Worm (Caenorhabditis elegans) whole organism, L4 larva: ENCODE measurements around the gene F35C11.4.

Experiments used
- F44E2.7 ChIP-seq: fragments of 200-800 bp; sonication (Bioruptor generic); IDR thresholded peaks from 2 replicates; pipeline ENCODE4 v2.1.2; 2022; ENCODE audit warnings: missing genetic modification characterization, missing compliant biosample characterization
- T20F7.1 ChIP-seq: fragments of 200-800 bp; sonication (Bioruptor generic); optimal IDR thresholded peaks from 2 replicates; lab custom pipeline; 2018; ENCODE audit warnings: mild to moderate bottlenecking, missing genetic modification characterization, missing compliant biosample characterization
- Y75B8A.6 ChIP-seq: fragments of 200-800 bp; sonication (Bioruptor generic); IDR thresholded peaks from 2 replicates; pipeline ENCODE4 v1.3.6; 2022; ENCODE audit warnings: missing genetic modification reagents, missing genetic modification characterization, missing compliant biosample characterization
- ZK337.2 ChIP-seq: fragments of 200-800 bp; sonication (Bioruptor generic); IDR thresholded peaks from 2 replicates; pipeline ENCODE4 v1.3.6; 2022; ENCODE audit warnings: missing genetic modification reagents, missing genetic modification characterization, missing compliant biosample characterization
- arid-1 ChIP-seq: fragments of 200-800 bp; sonication (Bioruptor generic); conservative IDR thresholded peaks from 2 replicates; pipeline ENCODE4 v1.3.6; 2022; ENCODE audit warnings: missing genetic modification reagents, missing genetic modification characterization, missing compliant biosample characterization
- ceh-28 ChIP-seq: fragments of 150-350 bp; optimal IDR thresholded peaks from 2 replicates; lab custom pipeline; 2014; ENCODE audit warnings: missing biosample characterization, missing genetic modification reagents, missing genetic modification characterization
- ceh-62 ChIP-seq: sonication (generic microtip); optimal IDR thresholded peaks from 2 replicates; lab custom pipeline; 2017; ENCODE audit warnings: missing biosample characterization, missing genetic modification characterization
- cey-2 ChIP-seq: sonication (generic microtip); optimal IDR thresholded peaks from 3 replicates; lab custom pipeline; 2017; ENCODE audit warnings: missing genetic modification characterization, mild to moderate bottlenecking, missing compliant biosample characterization, antibody characterized with exemption, borderline replicate concordance; ENCODE audit not compliant: insufficient read depth
- ctbp-1 ChIP-seq: fragments of 200-800 bp; sonication (Bioruptor generic); IDR thresholded peaks from 2 replicates; pipeline ENCODE4 v1.3.6; 2022; ENCODE audit warnings: missing genetic modification reagents, missing genetic modification characterization, missing compliant biosample characterization
- daf-16 ChIP-seq, 3 experiments: sonication (generic microtip); optimal IDR thresholded peaks; 2 replicates each; lab custom pipeline; 2016 to 2017; ENCODE audit warnings: missing genetic modification characterization in 3 of 3, missing genetic modification reagents in 3 of 3, mild to moderate bottlenecking in 2 of 3, missing compliant biosample characterization in 2 of 3, missing biosample characterization in 1 of 3, moderate library complexity in 1 of 3
- dpl-1 ChIP-seq: fragments of 150-350 bp; optimal IDR thresholded peaks from 2 replicates; lab custom pipeline; 2014; ENCODE audit warnings: missing biosample characterization, missing genetic modification reagents, missing genetic modification characterization
- hlh-30 ChIP-seq: sonication (generic microtip); optimal IDR thresholded peaks from 2 replicates; lab custom pipeline; 2017; ENCODE audit warnings: antibody characterized with exemption, mild to moderate bottlenecking, missing genetic modification characterization, missing compliant biosample characterization; ENCODE audit not compliant: insufficient read depth
- lin-38 ChIP-seq: fragments of 200-800 bp; sonication (Bioruptor generic); IDR thresholded peaks from 2 replicates; pipeline ENCODE4 v1.3.6; 2022; ENCODE audit warnings: missing genetic modification reagents, missing genetic modification characterization, missing compliant biosample characterization
- lin-39 ChIP-seq: fragments of 150-350 bp; optimal IDR thresholded peaks from 2 replicates; lab custom pipeline; 2014; ENCODE audit warnings: missing biosample characterization, missing genetic modification reagents, missing genetic modification characterization
- madf-9 ChIP-seq: fragments of 200-800 bp; sonication (Bioruptor generic); conservative IDR thresholded peaks from 2 replicates; pipeline ENCODE4 v1.3.6; 2022; ENCODE audit warnings: missing genetic modification reagents, missing genetic modification characterization, missing compliant biosample characterization
- nhr-102 ChIP-seq: sonication (generic microtip); optimal IDR thresholded peaks from 2 replicates; lab custom pipeline; 2016; ENCODE audit warnings: mild to moderate bottlenecking, missing genetic modification characterization, moderate library complexity, missing compliant biosample characterization
- nhr-28 ChIP-seq: fragments of 150-350 bp; optimal IDR thresholded peaks from 2 replicates; lab custom pipeline; 2014; ENCODE audit warnings: missing biosample characterization, missing genetic modification characterization
- nhr-42 ChIP-seq: fragments of 200-800 bp; sonication (Bioruptor generic); IDR thresholded peaks from 2 replicates; pipeline ENCODE4 v1.3.6; 2022; ENCODE audit warnings: missing genetic modification characterization, missing compliant biosample characterization
- nhr-48 ChIP-seq: sonication (generic microtip); optimal IDR thresholded peaks from 2 replicates; lab custom pipeline; 2016; ENCODE audit warnings: mild to moderate bottlenecking, missing genetic modification characterization, missing compliant biosample characterization
- nhr-77 ChIP-seq: fragments of 150-350 bp; optimal IDR thresholded peaks from 2 replicates; lab custom pipeline; 2014; ENCODE audit warnings: missing biosample characterization, missing genetic modification characterization
- pha-4 ChIP-seq, 2 experiments: fragments of 150-350 bp in 1 of 2; fragments of 200-800 bp in 1 of 2; sonication (Bioruptor generic) in 1 of 2; IDR thresholded peaks in 1 of 2; optimal IDR thresholded peaks in 1 of 2; 2 replicates each; pipeline versions ENCODE4 v1.3.6 to Lab custom; 2014 to 2022; ENCODE audit warnings: missing genetic modification characterization in 2 of 2, missing genetic modification reagents in 2 of 2, missing biosample characterization in 1 of 2, missing compliant biosample characterization in 1 of 2
- php-3 ChIP-seq: fragments of 200-800 bp; sonication (Bioruptor generic); IDR thresholded peaks from 2 replicates; pipeline ENCODE4 v1.3.6; 2022; ENCODE audit warnings: missing genetic modification reagents, missing genetic modification characterization, missing compliant biosample characterization
- pqm-1 ChIP-seq: sonication (generic microtip); optimal IDR thresholded peaks from 2 replicates; lab custom pipeline; 2017; ENCODE audit warnings: missing biosample characterization, missing genetic modification characterization
- saeg-2 ChIP-seq: fragments of 200-800 bp; sonication (Bioruptor generic); IDR thresholded peaks from 2 replicates; pipeline ENCODE4 v1.3.6; 2022; ENCODE audit warnings: missing genetic modification reagents, missing genetic modification characterization, missing compliant biosample characterization
- snpc-4 ChIP-seq: fragments of 150-350 bp; optimal IDR thresholded peaks from 2 replicates; lab custom pipeline; 2014; ENCODE audit warnings: missing biosample characterization, missing genetic modification characterization
- spr-1 ChIP-seq: sonication (generic microtip); optimal IDR thresholded peaks from 2 replicates; lab custom pipeline; 2016; ENCODE audit warnings: mild to moderate bottlenecking, missing genetic modification characterization, missing compliant biosample characterization
- unc-130 ChIP-seq: sonication (generic microtip); optimal IDR thresholded peaks from 2 replicates; lab custom pipeline; 2016; ENCODE audit warnings: missing genetic modification reagents, missing genetic modification characterization, missing compliant biosample characterization
- unc-39 ChIP-seq: sonication (generic microtip); optimal IDR thresholded peaks from 2 replicates; lab custom pipeline; 2017; ENCODE audit warnings: missing biosample characterization, missing genetic modification characterization
- unc-62 ChIP-seq, 3 experiments: fragments of 150-350 bp in 1 of 3; sonication (generic microtip); optimal IDR thresholded peaks in 2 of 3; peaks in 1 of 3; 1 replicate in 1 of 3; 2 replicates in 2 of 3; lab custom pipeline; 2014 to 2017; ENCODE audit warnings: missing biosample characterization in 3 of 3, missing genetic modification characterization in 3 of 3, missing genetic modification reagents in 3 of 3, missing genotype in 1 of 3
- zag-1 ChIP-seq: fragments of 150-350 bp; optimal IDR thresholded peaks from 2 replicates; lab custom pipeline; 2014; ENCODE audit warnings: missing biosample characterization, missing genetic modification characterization
- ztf-11 ChIP-seq: fragments of 150-350 bp; optimal IDR thresholded peaks from 2 replicates; lab custom pipeline; 2014; ENCODE audit warnings: missing biosample characterization, missing genetic modification characterization

Gene F35C11.4

DNA sequence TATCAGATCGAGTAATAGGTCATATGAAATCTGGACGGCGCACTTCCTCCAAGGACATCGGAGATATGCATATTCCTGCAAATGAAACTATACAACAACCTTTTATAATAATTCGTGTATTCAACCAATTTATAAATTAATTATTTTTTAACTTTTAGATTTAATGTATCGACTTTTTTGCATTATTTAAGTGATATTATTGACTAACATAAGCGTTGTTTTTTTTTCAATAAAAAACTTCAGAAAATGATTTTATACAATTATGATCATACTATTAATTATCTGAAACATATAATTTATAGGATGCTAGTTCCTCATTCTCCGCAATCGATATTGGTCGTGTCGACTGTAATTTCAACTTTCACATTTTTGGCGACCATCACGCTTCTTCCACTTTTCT is 44.8 kb upstream of the F35C11.4 start, which contains the start of gene col-76:
Gene col-76 (plus strand): TSS at position 301 of the 400 bp plus-strand sequence.
- no peak for TF ChIP-seq ceh-28 (tag; lab: Kevin White, UChicago)
- no peak for TF ChIP-seq nhr-42 (GFP tag; lab: Robert Waterston, UW)
- no peak for TF ChIP-seq T20F7.1 (GFP tag; lab: Kevin White, UChicago)
- no peak for TF ChIP-seq zag-1 (tag; lab: Kevin White, UChicago)
- TF ChIP-seq cey-2 (tag; lab: Kevin White, UChicago): no peak
- TF ChIP-seq saeg-2 (GFP tag; lab: Robert Waterston, UW): no peak
- TF ChIP-seq lin-38: no peak
- TF ChIP-seq snpc-4: no peak
- no peak for TF ChIP-seq pha-4 (GFP tag; IDR thresholded peaks at IDR 0.05; lab: Robert Waterston, UW)
- no peak for TF ChIP-seq pha-4 (tag; optimal IDR thresholded peaks at IDR 0.05; lab: Kevin White, UChicago)
- TF ChIP-seq nhr-77: no peak
- no peak for TF ChIP-seq unc-39 (tag; lab: Kevin White, UChicago)

DNA sequence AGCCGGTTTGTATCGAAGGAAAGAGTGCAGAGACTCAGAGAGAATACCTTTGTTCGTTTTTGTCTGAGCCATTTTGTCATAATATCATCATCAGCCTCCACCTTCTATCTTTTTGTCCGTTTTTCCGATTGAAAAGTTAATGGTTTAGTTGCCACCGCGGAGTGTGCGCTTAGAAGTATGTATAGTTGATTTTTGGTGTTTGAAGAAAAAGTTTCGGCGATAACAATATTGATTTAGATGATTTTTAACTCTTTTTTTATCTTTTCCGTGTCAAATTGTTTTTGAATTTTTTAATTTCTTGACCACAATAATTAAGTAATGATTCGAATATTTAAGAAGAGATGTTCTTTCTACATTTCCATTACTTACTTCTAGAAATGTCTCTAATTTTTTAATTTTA is 43.2 kb upstream of the F35C11.4 start:
- TF ChIP-seq daf-16 (GFP tag; optimal IDR thresholded peaks at IDR 0.05; lab: Kevin White, UChicago) (no peak), daf-16 (tag; optimal IDR thresholded peaks at IDR 0.05; lab: Kevin White, UChicago) (peak; percentile 2), pqm-1 (tag; lab: Kevin White, UChicago) (peak; percentile 40), nhr-28 (tag; lab: Kevin White, UChicago) (peak; percentile 59), pha-4 (GFP tag; IDR thresholded peaks at IDR 0.05; lab: Robert Waterston, UW) (no peak), pha-4 (tag; optimal IDR thresholded peaks at IDR 0.05; lab: Kevin White, UChicago) (no peak), ceh-28 (tag; lab: Kevin White, UChicago) (no peak)

DNA sequence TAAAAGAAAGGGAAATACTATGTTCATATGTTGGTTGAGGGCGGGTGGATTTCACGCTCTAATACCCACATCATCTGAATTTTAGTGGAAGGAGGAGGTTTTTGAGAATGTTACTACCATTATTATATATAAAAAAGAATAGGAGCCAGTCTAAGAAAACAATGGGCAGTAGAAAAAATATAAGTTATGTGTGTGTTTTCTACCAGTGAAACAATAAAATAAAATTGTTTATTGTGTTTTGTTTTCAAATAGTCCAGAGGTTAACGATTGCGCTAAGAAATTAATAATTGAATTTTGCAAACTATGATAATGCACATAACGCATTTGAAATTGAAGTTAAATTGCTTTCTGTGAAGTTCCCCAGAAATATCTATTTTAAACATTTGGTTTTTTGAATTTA is 39.3 kb upstream of the F35C11.4 start, which contains the start of gene M110.8:
Gene M110.8 (minus strand): TSS at position 101 of the 400 bp plus-strand sequence.
- TF ChIP-seq ceh-62 (no peak), spr-1 (tag; lab: Kevin White, UChicago) (no peak), F44E2.7 (GFP tag; lab: Robert Waterston, UW) (no peak), lin-39 (tag; lab: Kevin White, UChicago) (no peak), nhr-48 (tag; lab: Kevin White, UChicago) (no peak), nhr-102 (tag; lab: Kevin White, UChicago) (no peak), pha-4 (GFP tag; IDR thresholded peaks at IDR 0.05; lab: Robert Waterston, UW) (no peak), pha-4 (tag; optimal IDR thresholded peaks at IDR 0.05; lab: Kevin White, UChicago) (no peak), php-3 (GFP tag; lab: Robert Waterston, UW) (no peak), madf-9 (GFP tag; lab: Robert Waterston, UW) (no peak), hlh-30 (no peak), arid-1 (GFP tag; lab: Robert Waterston, UW) (no peak), unc-62 (GFP tag; optimal IDR thresholded peaks at IDR 0.05 in 1 of 2; lab: Kevin White, UChicago) (no peak), unc-62 (tag; optimal IDR thresholded peaks at IDR 0.05; lab: Kevin White, UChicago) (no peak), ZK337.2 (GFP tag; lab: Robert Waterston, UW) (no peak), ceh-28 (tag; lab: Kevin White, UChicago) (no peak), ctbp-1 (GFP tag; lab: Robert Waterston, UW) (no peak), ztf-11 (tag; lab: Kevin White, UChicago) (no peak), unc-130 (GFP tag; lab: Kevin White, UChicago) (no peak), cey-2 (tag; lab: Kevin White, UChicago) (no peak)
- TF ChIP-seq, all 104 proteins: peak for 0

DNA sequence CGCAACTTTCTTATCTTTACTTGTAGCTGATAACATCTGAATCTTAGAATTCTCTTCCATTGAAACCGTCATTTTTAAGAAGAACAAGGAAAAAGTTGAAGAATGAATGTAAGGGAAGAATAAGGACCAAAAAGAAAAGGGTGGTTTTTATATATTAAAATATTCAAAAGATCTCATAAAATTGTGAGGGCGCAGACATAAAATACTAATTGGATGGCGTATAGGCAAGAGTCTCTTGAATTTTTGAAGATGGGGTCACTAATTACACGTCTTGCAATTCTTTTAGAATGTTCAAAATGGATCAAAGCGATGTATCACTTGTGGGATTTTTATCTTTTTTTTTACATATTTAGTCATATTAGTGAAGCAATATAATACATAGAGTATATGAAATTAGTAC is 36.1 kb upstream of the F35C11.4 start, which contains the start of gene twk-3:
Gene twk-3 (minus strand): TSS at position 101 of the 400 bp plus-strand sequence.
- TF ChIP-seq dpl-1 (GFP tag; lab: Kevin White, UChicago): no peak
- no peak for TF ChIP-seq Y75B8A.6 (GFP tag; lab: Robert Waterston, UW)
